Fruit fly (Drosophila melanogaster) whole organism: ENCODE results near the gene CG11369.

Source experiments
- CG8478 ChIP-seq: fragments of >200 bp; optimal IDR thresholded peaks from 2 replicates; lab custom pipeline; 2018; ENCODE audit warnings: inconsistent platforms
- Dll ChIP-seq: fragments of >200 bp; optimal IDR thresholded peaks from 2 replicates; lab custom pipeline; 2017
- EcR ChIP-seq, 2 experiments: fragments of >200 bp; optimal IDR thresholded peaks; 2 replicates each; lab custom pipeline; 2017; ENCODE audit warnings: missing biosample characterization in 2 of 2, missing genetic modification characterization in 2 of 2, missing genetic modification reagents in 2 of 2
- pan ChIP-seq: fragments of >200 bp; optimal IDR thresholded peaks from 2 replicates; lab custom pipeline; 2017
- psq ChIP-seq: fragments of >200 bp; optimal IDR thresholded peaks from 2 replicates; lab custom pipeline; 2017
- usp ChIP-seq: fragments of >200 bp; optimal IDR thresholded peaks from 2 replicates; lab custom pipeline; 2017; ENCODE audit warnings: missing biosample characterization, missing genetic modification characterization, mixed read lengths

Gene CG11369

DNA sequence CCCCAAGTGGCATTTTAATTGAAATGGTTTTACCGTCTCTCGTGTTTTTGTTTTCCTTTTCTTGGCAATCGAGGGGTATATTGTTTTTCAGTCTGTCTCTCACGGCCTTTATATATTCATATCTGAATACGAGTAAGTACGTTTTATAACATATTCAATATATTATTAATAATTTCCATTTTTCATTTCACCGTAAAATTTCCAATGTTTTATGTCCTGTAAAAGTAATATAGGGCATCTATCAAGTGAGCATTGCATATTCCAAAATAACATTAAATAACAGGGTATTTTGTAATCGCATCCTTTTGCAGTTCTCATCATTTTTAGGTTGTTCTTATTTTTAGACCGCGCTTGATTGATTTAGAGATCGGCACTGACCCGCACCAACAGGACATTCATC is 4.4 kb upstream of the CG11369 start:
- no peak for TF ChIP-seq EcR (GFP tag; optimal IDR thresholded peaks at IDR 0.05; lab: Kevin White, UChicago)

DNA sequence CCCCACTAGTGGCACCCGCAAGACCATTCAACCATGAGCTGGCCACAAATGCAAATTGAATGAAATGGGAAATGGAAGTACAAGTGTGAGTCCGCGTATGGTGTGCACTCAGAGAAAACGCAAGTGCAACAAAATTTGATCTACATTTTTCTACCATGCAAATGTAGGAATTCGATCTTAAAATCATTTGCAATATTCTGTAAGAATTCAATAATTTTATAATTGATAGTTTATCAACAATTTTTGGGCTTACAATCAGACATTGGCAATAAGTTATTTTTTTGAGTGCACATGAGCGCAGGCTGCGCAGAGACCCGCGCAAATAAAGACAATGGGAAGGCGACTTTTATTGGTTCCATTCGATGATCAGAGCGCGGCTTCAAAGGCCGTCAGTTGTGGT is 2.9 kb upstream of the CG11369 start:
- TF ChIP-seq EcR (GFP tag; optimal IDR thresholded peaks at IDR 0.05; lab: Kevin White, UChicago) (no peak), Dll (lab: Kevin White, UChicago) (no peak), usp (GFP tag; lab: Kevin White, UChicago) (no peak), psq (lab: Kevin White, UChicago) (no peak), pan (lab: Kevin White, UChicago) (no peak), CG8478 (lab: Kevin White, UChicago) (no peak)

DNA sequence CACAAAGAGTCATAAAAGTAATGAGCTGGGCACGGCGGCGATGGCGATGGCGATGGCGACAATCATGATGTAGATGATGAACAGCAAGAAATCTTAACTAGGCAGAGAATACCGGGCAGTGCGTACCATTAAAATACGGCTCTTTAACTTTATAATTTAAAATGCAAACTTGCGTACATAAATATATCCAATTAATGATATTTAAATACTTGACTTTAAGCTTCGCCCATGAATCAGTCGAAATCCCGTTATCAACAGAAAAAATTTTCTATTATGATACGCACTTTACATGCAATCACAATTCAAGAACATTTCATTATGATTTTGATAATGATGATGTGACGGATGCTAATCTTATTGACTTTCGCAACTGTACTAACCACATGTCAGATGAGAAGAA is 4.9 kb downstream of the CG11369 start:
- TF ChIP-seq Dll (lab: Kevin White, UChicago) (no peak), CG8478 (lab: Kevin White, UChicago) (no peak), EcR (GFP tag; optimal IDR thresholded peaks at IDR 0.05; lab: Kevin White, UChicago) (no peak), pan (lab: Kevin White, UChicago) (no peak), usp (GFP tag; lab: Kevin White, UChicago) (no peak), psq (lab: Kevin White, UChicago) (no peak)

DNA sequence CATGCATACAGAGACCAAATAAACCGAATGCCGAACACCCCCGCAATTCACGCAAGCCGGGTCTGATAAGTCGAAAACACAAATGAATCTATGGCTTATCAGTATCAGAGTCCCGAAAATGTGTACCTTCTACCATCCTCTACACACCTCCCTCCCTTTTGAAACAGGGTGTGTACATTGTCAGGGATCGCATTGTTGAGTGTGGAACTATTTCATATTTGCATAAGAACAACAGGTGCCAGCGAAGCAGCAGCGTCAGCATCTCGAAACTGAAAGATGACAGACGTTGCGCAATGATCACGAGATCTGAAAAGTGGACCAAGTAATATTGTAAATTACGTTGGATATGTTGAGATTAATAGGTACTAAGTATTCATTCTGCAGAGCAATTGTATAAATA is 5.7 kb downstream of the CG11369 start:
- TF ChIP-seq pan (lab: Kevin White, UChicago) (no peak), Dll (lab: Kevin White, UChicago) (no peak), EcR (GFP tag; optimal IDR thresholded peaks at IDR 0.05; lab: Kevin White, UChicago) (no peak), usp (GFP tag; lab: Kevin White, UChicago) (no peak), psq (lab: Kevin White, UChicago) (no peak), CG8478 (lab: Kevin White, UChicago) (no peak)

DNA sequence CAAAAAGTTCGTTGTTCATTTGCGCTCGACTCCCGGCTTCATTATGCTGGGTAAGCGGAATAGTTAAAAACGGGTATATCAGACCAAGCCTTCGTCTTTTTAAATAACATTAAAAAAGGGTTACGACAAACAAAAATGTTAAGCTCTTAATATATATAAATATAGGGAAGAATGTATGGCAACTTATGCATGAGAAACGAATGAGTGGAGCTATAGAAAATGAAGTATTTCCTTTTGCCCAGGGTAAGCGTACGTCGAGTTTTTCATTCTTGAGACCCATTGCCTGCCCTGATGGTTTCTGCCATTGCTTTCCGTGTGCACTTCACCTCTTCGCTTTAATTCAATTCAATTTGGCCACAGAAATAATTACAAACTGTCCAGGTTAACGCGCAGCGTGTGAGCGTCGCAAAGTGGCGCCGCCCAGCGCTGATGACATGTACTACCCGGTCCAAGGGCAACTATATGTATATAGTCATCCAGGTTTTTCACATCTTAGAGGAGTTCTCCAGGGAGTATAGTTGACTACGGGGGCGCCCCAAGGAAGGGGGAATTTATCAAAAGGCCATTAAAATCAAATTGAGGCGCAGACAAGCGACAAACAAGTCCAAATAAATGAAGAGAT is 7.2 kb downstream of the CG11369 start:
- TF ChIP-seq CG8478 (lab: Kevin White, UChicago) (no peak), EcR (GFP tag; optimal IDR thresholded peaks at IDR 0.05; lab: Kevin White, UChicago) (peak in 1 of 2 experiments; percentile 23), pan (lab: Kevin White, UChicago) (no peak), psq (lab: Kevin White, UChicago) (no peak)

DNA sequence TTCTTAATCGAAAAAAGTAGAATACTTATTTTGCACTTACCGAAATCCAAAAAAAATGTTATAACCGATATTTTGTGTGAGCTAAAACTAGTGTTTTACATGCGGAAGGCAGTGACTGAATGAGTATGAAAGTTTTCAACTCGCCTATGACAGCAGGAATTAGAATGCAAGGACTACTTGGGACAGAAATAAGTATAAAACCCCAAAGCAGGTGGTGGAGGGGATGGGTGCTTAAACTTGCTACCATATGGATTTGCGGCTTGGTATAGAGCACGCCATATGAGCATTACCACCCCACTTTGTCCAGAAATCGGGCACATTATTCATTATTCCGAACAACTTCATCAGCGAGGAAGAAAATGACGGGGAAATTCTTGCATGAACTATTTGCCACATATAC is 11.9 kb downstream of the CG11369 start, which contains the start of gene CG12689:
CG12689 (minus strand) TSS at position 101 of the 400 bp plus-strand sequence.
- TF ChIP-seq EcR (GFP tag; optimal IDR thresholded peaks at IDR 0.05; lab: Kevin White, UChicago) (no peak), psq (lab: Kevin White, UChicago) (no peak), usp (GFP tag; lab: Kevin White, UChicago) (no peak), CG8478 (lab: Kevin White, UChicago) (no peak), pan (lab: Kevin White, UChicago) (no peak)

DNA sequence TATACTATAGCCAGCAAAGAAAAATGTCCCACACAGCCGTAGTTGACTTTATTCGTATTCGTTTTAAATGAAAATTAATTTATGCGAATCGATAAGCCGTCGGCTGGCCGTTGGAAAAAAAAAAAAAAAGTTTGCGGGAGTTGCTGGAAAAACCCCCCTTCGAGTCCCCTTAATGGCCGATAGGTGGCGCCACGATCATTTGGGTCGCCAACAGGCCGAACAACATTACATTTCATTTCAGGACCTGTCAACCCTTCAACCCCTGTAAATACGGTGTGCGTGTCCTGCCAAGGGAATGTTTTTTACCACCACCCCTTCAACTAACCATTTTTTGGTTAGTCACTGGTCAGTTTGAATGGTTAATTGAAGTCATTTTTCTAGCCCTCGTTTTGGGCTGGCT is 19.0 kb downstream of the CG11369 start:
- TF ChIP-seq pan (lab: Kevin White, UChicago) (no peak), psq (lab: Kevin White, UChicago) (no peak), CG8478 (lab: Kevin White, UChicago) (no peak), usp (GFP tag; lab: Kevin White, UChicago) (no peak), EcR (GFP tag; optimal IDR thresholded peaks at IDR 0.05; lab: Kevin White, UChicago) (no peak), Dll (lab: Kevin White, UChicago) (no peak)

DNA sequence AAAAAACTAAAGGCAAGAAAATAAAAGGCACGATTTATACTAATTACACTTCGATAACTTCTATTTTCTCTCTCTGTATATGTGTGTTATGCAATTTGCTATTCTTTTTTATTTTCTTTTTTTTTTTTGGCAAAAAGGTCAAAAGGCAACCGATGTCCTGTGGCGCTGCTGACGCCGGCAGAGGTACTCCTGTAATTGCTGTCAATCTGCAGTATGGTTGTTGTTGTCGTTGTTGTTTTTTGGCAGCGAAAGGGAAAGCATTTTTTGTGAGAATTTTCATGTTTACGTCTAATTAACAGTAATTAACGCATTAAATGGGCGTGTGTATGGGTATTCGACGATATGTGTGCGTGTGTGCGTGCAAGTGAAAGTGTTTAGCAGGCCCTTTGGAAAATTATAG is 29.6 kb downstream of the CG11369 start:
- no peak for TF ChIP-seq EcR (GFP tag; optimal IDR thresholded peaks at IDR 0.05; lab: Kevin White, UChicago)
- no peak for TF ChIP-seq usp (GFP tag; lab: Kevin White, UChicago)
- TF ChIP-seq pan (lab: Kevin White, UChicago), result no peak
- TF ChIP-seq psq (lab: Kevin White, UChicago), result no peak
- TF ChIP-seq Dll (lab: Kevin White, UChicago), result no peak
- TF ChIP-seq CG8478 (lab: Kevin White, UChicago), result no peak

DNA sequence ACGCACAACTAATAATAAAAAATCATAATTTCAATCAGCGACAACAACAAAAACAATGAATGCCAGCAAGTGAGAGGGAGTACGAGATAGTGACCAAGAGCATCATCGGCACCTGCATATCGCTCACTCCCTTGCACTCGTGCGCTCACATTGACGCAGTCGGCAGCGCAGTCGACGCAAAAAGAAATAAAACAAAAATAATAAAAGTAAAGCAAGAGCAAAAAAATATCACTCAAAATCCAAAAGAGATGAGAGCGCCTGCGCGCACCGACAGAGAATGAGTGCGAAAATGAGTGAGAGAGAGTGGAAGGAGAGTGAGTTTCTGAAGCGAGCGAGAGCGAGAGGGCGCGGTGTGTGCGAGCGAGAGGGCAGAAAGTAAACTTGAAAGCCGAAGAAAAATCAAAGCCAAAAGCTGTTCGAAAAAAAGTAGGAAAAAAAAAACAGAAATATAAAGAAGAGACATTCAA is 30.4 kb downstream of the CG11369 start:
- TF ChIP-seq usp (GFP tag; lab: Kevin White, UChicago) (no peak), CG8478 (lab: Kevin White, UChicago) (peak; percentile 24)

DNA sequence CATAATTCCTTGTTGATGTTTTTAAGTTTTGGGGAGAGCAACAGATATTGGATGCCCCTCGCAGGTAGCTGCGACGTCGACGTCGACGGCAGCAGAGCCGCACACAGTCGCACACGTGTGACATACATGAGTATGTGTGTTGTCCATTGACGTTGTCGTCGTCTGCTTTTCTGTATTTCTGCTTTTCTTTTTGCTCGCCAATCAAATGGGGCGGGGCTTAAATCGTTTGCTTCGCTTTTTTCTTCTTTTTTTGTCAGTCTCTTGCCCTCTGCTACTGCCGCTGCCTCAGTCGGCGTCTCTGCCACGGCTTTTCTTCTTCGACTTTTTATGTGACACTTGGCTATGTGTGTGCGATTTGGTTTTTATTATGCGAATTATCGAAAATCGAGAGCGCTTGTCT is 31.6 kb downstream of the CG11369 start:
- TF ChIP-seq CG8478 (lab: Kevin White, UChicago) (no peak), EcR (GFP tag; optimal IDR thresholded peaks at IDR 0.05; lab: Kevin White, UChicago) (no peak), psq (lab: Kevin White, UChicago) (no peak)

DNA sequence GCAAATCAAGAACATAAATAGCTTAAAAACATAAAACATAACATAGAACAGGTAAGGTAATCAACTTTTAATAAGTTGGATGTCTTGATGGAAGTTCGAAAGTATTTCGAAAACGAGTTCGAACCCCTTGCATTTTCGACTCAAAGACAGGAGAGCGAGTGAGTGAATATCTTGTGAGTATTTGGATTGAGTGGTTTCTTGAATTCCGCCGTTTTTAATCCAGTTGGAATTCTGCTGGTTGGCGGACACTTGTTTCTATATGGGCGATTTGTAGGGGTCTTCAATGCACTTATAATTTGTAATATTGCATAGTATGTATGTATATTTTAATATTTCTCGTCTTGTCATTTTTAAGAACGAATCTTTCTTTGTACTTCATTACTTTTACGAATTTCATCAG is 32.3 kb downstream of the CG11369 start:
- no peak for TF ChIP-seq Dll (lab: Kevin White, UChicago)
- no peak for TF ChIP-seq EcR (GFP tag; optimal IDR thresholded peaks at IDR 0.05; lab: Kevin White, UChicago)
- no peak for TF ChIP-seq pan (lab: Kevin White, UChicago)
- no peak for TF ChIP-seq CG8478 (lab: Kevin White, UChicago)
- TF ChIP-seq psq (lab: Kevin White, UChicago), result no peak
- no peak for TF ChIP-seq usp (GFP tag; lab: Kevin White, UChicago)

DNA sequence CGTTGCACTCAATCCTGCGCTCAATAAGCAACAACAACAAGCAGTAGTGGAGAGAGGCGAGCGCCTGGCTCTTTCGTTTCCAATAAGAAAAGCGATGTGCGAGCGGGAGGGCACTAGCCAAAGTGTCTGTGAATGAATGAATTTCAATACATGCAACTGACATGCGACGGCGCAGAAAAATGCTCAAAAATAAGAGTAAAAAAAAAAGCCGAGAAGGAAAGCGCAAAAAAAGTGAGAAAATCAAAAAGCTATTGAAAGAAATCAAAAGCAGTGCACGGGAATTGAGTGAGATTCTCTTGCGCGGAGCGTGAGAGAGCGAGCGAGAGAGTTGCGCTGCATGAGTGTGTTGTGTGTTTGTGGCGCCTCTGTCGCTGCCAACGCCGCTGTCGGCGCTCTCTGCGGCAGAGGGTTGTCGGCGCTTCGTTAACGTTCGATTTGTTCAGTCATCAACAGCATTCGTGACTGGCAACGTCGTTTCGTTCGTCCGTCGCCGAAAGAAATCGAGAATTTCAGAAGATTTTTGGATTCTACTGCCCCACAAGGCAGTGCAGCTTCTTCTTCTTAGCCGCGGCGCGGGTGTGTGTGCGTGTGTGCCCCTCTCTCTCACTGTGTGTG is 34.0 kb downstream of the CG11369 start, which contains the start of gene ct:
ct (plus strand) TSS at position 438 of the 615 bp plus-strand sequence.
- TF ChIP-seq pan (lab: Kevin White, UChicago), result no peak
- TF ChIP-seq psq (lab: Kevin White, UChicago), result no peak
- peak; percentile 25 for TF ChIP-seq CG8478 (lab: Kevin White, UChicago)
- no peak for TF ChIP-seq usp (GFP tag; lab: Kevin White, UChicago)
- peak; percentile 88 for TF ChIP-seq Dll (lab: Kevin White, UChicago)
- TF ChIP-seq EcR (GFP tag; optimal IDR thresholded peaks at IDR 0.05; lab: Kevin White, UChicago), result no peak
